Worm (Caenorhabditis elegans) whole organism, L1 larva: ENCODE results near the gene F54E7.6.
A peak's percentile ranks its signal among the peaks of the same experiment; 100 is the strongest.

ENCODE experiments used
- C16A3.4 ChIP-seq: fragments of 150-350 bp; optimal IDR thresholded peaks from 2 replicates; lab custom pipeline; 2014; ENCODE audit warnings: missing biosample characterization, missing genetic modification characterization
- C34B4.2 ChIP-seq: sonication (generic microtip); optimal IDR thresholded peaks from 2 replicates; lab custom pipeline; 2017; ENCODE audit warnings: mild to moderate bottlenecking, missing genetic modification characterization, missing compliant biosample characterization
- Y116A8C.19 ChIP-seq: sonication (generic microtip); optimal IDR thresholded peaks from 2 replicates; lab custom pipeline; 2016; ENCODE audit warnings: missing compliant biosample characterization, missing genetic modification characterization, borderline replicate concordance
- alr-1 ChIP-seq: fragments of 200-800 bp; sonication (Bioruptor generic); optimal IDR thresholded peaks from 2 replicates; lab custom pipeline; 2018; ENCODE audit warnings: borderline replicate concordance, mild to moderate bottlenecking, missing genetic modification characterization, missing compliant biosample characterization
- aly-2 ChIP-seq: fragments of 150-350 bp; optimal IDR thresholded peaks from 2 replicates; lab custom pipeline; 2014; ENCODE audit warnings: missing biosample characterization, missing genetic modification characterization
- ama-1 ChIP-seq: fragments of 150-350 bp; optimal IDR thresholded peaks from 2 replicates; lab custom pipeline; 2014
- ceh-8 ChIP-seq: fragments of 200-800 bp; sonication (Bioruptor generic); optimal IDR thresholded peaks from 2 replicates; lab custom pipeline; 2018; ENCODE audit warnings: mild to moderate bottlenecking, missing genetic modification characterization, moderate library complexity, missing compliant biosample characterization
- ceh-88 ChIP-seq: fragments of 200-800 bp; sonication (Bioruptor generic); IDR thresholded peaks from 2 replicates; pipeline ENCODE4 v1.3.6; 2022; ENCODE audit warnings: missing genetic modification characterization, missing compliant biosample characterization
- ceh-90 ChIP-seq: sonication (generic microtip); optimal IDR thresholded peaks from 2 replicates; lab custom pipeline; 2016; ENCODE audit warnings: missing genetic modification characterization, missing compliant biosample characterization
- ces-1 ChIP-seq: fragments of 150-350 bp; optimal IDR thresholded peaks from 2 replicates; lab custom pipeline; 2014; ENCODE audit warnings: missing biosample characterization, missing genetic modification reagents, missing genetic modification characterization
- dpl-1 ChIP-seq, 3 experiments: fragments of 150-350 bp in 2 of 3; sonication (generic microtip) in 1 of 3; optimal IDR thresholded peaks; 2 replicates each; lab custom pipeline; 2014 to 2017; ENCODE audit warnings: missing biosample characterization in 3 of 3, missing genetic modification characterization in 3 of 3, missing genetic modification reagents in 3 of 3
- dsc-1 ChIP-seq: sonication (generic microtip); optimal IDR thresholded peaks from 2 replicates; lab custom pipeline; 2016; ENCODE audit warnings: mild to moderate bottlenecking, missing genetic modification characterization, missing compliant biosample characterization
- efl-1 ChIP-seq, 4 experiments: fragments of 150-350 bp; optimal IDR thresholded peaks in 3 of 4; peaks in 1 of 4; 1 replicate in 1 of 4; 2 replicates in 3 of 4; lab custom pipeline; 2014; ENCODE audit warnings: missing biosample characterization in 2 of 4, missing genetic modification characterization in 2 of 4, missing genetic modification reagents in 2 of 4
- egl-13 ChIP-seq: sonication (generic microtip); optimal IDR thresholded peaks from 2 replicates; lab custom pipeline; 2016; ENCODE audit warnings: missing genotype, missing genetic modification reagents, missing genetic modification characterization, missing compliant biosample characterization
- elt-2 ChIP-seq: sonication (generic microtip); optimal IDR thresholded peaks from 2 replicates; lab custom pipeline; 2016; ENCODE audit warnings: missing genetic modification characterization, mild to moderate bottlenecking, inconsistent platforms, missing compliant biosample characterization, missing genetic modification reagents
- elt-3 ChIP-seq, 6 experiments: fragments of 150-350 bp in 1 of 6; sonication (generic microtip); optimal IDR thresholded peaks; 2 replicates each; lab custom pipeline; 2017 to 2018; ENCODE audit warnings: missing biosample characterization in 6 of 6, missing genetic modification characterization in 6 of 6, inconsistent platforms in 1 of 6
- fkh-10 ChIP-seq: sonication (generic microtip); optimal IDR thresholded peaks from 2 replicates; lab custom pipeline; 2017; ENCODE audit warnings: missing biosample characterization, missing genetic modification reagents, missing genetic modification characterization
- fkh-8 ChIP-seq: sonication (generic microtip); optimal IDR thresholded peaks from 2 replicates; lab custom pipeline; 2016; ENCODE audit warnings: mild to moderate bottlenecking, missing genetic modification characterization, missing compliant biosample characterization
- fos-1 ChIP-seq: fragments of 150-350 bp; optimal IDR thresholded peaks from 2 replicates; lab custom pipeline; 2014; ENCODE audit warnings: missing biosample characterization, missing genetic modification characterization
- hpl-2 ChIP-seq: fragments of 150-350 bp; optimal IDR thresholded peaks from 2 replicates; lab custom pipeline; 2014; ENCODE audit warnings: missing biosample characterization, missing genetic modification reagents, missing genetic modification characterization
- isw-1 ChIP-seq: fragments of 200-800 bp; sonication (Bioruptor generic); IDR thresholded peaks from 2 replicates; pipeline ENCODE4 v1.3.6; 2022; ENCODE audit warnings: missing genetic modification characterization, missing compliant biosample characterization
- lin-13 ChIP-seq: fragments of 150-350 bp; optimal IDR thresholded peaks from 2 replicates; lab custom pipeline; 2014; ENCODE audit warnings: missing biosample characterization, missing genetic modification reagents, missing genetic modification characterization
- lin-14 ChIP-seq: fragments of 200-800 bp; sonication (Bioruptor generic); optimal IDR thresholded peaks from 2 replicates; lab custom pipeline; 2018; ENCODE audit warnings: mild to moderate bottlenecking, missing genetic modification characterization, moderate library complexity, missing compliant biosample characterization
- lir-3 ChIP-seq: sonication (generic microtip); optimal IDR thresholded peaks from 2 replicates; lab custom pipeline; 2016; ENCODE audit warnings: mild to moderate bottlenecking, missing genetic modification characterization, moderate library complexity, missing compliant biosample characterization; ENCODE audit not compliant: poor library complexity
- mab-9 ChIP-seq: fragments of 200-800 bp; sonication (Bioruptor generic); IDR thresholded peaks from 2 replicates; pipeline ENCODE4 v1.3.6; 2022; ENCODE audit warnings: missing genetic modification reagents, missing genetic modification characterization, missing compliant biosample characterization
- mdl-1 ChIP-seq, 2 experiments: fragments of 150-350 bp; optimal IDR thresholded peaks; 2 replicates each; lab custom pipeline; 2014 to 2017; ENCODE audit warnings: missing biosample characterization in 2 of 2, missing genetic modification characterization in 2 of 2, inconsistent platforms in 1 of 2
- mep-1 ChIP-seq: fragments of 150-350 bp; optimal IDR thresholded peaks from 2 replicates; lab custom pipeline; 2014; ENCODE audit warnings: missing biosample characterization, missing genetic modification characterization
- nhr-12 ChIP-seq: sonication (generic microtip); optimal IDR thresholded peaks from 2 replicates; lab custom pipeline; 2017; ENCODE audit warnings: missing biosample characterization, missing genetic modification characterization
- nhr-20 ChIP-seq: sonication (generic microtip); optimal IDR thresholded peaks from 2 replicates; lab custom pipeline; 2016; ENCODE audit warnings: mild to moderate bottlenecking, missing genetic modification characterization, missing compliant biosample characterization
- nhr-237 ChIP-seq: fragments of 150-350 bp; optimal IDR thresholded peaks from 2 replicates; lab custom pipeline; 2014; ENCODE audit warnings: missing biosample characterization, missing genetic modification characterization
- nhr-28 ChIP-seq: fragments of 150-350 bp; optimal IDR thresholded peaks from 2 replicates; lab custom pipeline; 2014; ENCODE audit warnings: missing biosample characterization, missing genetic modification characterization
- nhr-47 ChIP-seq: sonication (generic microtip); optimal IDR thresholded peaks from 2 replicates; lab custom pipeline; 2016; ENCODE audit warnings: mild to moderate bottlenecking, missing genetic modification characterization, moderate library complexity, missing compliant biosample characterization
- nhr-71 ChIP-seq: sonication (generic microtip); optimal IDR thresholded peaks from 2 replicates; lab custom pipeline; 2016; ENCODE audit warnings: mild to moderate bottlenecking, missing genetic modification characterization, moderate library complexity, missing compliant biosample characterization
- nhr-76 ChIP-seq: sonication (generic microtip); optimal IDR thresholded peaks from 2 replicates; lab custom pipeline; 2017; ENCODE audit warnings: missing biosample characterization, missing genetic modification characterization
- nhr-77 ChIP-seq: fragments of 150-350 bp; optimal IDR thresholded peaks from 2 replicates; lab custom pipeline; 2014; ENCODE audit warnings: missing biosample characterization, missing genetic modification characterization
- nhr-85 ChIP-seq: sonication (generic microtip); peaks from one replicate; lab custom pipeline; 2016; ENCODE audit warnings: missing genetic modification characterization, inconsistent platforms, missing compliant biosample characterization
- nhr-90 ChIP-seq: sonication (generic microtip); optimal IDR thresholded peaks from 2 replicates; lab custom pipeline; 2016; ENCODE audit warnings: mild to moderate bottlenecking, missing genetic modification characterization, missing compliant biosample characterization; ENCODE audit not compliant: poor library complexity
- pax-3 ChIP-seq: fragments of 200-800 bp; sonication (Bioruptor generic); optimal IDR thresholded peaks from 2 replicates; lab custom pipeline; 2018; ENCODE audit warnings: mild to moderate bottlenecking, missing genetic modification characterization, moderate library complexity, missing compliant biosample characterization
- pqm-1 ChIP-seq: sonication (generic microtip); optimal IDR thresholded peaks from 3 replicates; lab custom pipeline; 2017; ENCODE audit warnings: missing biosample characterization, missing genetic modification characterization
- rnt-1 ChIP-seq: sonication (generic microtip); optimal IDR thresholded peaks from 2 replicates; lab custom pipeline; 2016; ENCODE audit warnings: mild to moderate bottlenecking, missing genetic modification characterization, moderate library complexity, missing compliant biosample characterization
- unc-130 ChIP-seq: fragments of 150-350 bp; optimal IDR thresholded peaks from 2 replicates; lab custom pipeline; 2017; ENCODE audit warnings: missing biosample characterization, missing genetic modification characterization, inconsistent platforms
- unc-62 ChIP-seq: fragments of 150-350 bp; optimal IDR thresholded peaks from 2 replicates; lab custom pipeline; 2014; ENCODE audit warnings: missing biosample characterization, missing genetic modification reagents, missing genetic modification characterization
- unc-98 ChIP-seq: fragments of 200-800 bp; sonication (Bioruptor generic); IDR thresholded peaks from 2 replicates; pipeline ENCODE4 v1.3.6; 2022; ENCODE audit warnings: missing genetic modification characterization, missing compliant biosample characterization
- vab-15 ChIP-seq: sonication (generic microtip); optimal IDR thresholded peaks from 2 replicates; lab custom pipeline; 2017; ENCODE audit warnings: missing genotype, mild to moderate bottlenecking, missing genetic modification characterization, missing compliant biosample characterization
- xbp-1 ChIP-seq: sonication (generic microtip); optimal IDR thresholded peaks from 2 replicates; lab custom pipeline; 2016; ENCODE audit warnings: missing genetic modification characterization, missing compliant biosample characterization
- zag-1 ChIP-seq: fragments of 150-350 bp; optimal IDR thresholded peaks from 2 replicates; lab custom pipeline; 2014; ENCODE audit warnings: missing biosample characterization, missing genetic modification characterization
- zip-4 ChIP-seq: fragments of 200-800 bp; sonication (Bioruptor generic); optimal IDR thresholded peaks from 2 replicates; lab custom pipeline; 2018; ENCODE audit warnings: mild to moderate bottlenecking, missing genetic modification characterization, moderate library complexity, missing compliant biosample characterization
- ztf-4 ChIP-seq: fragments of 150-350 bp; optimal IDR thresholded peaks from 2 replicates; lab custom pipeline; 2014; ENCODE audit warnings: missing biosample characterization, missing genetic modification characterization

The F54E7.6 gene

ce11 chrIII:5653692-5654105, 7.2 kb downstream of the F54E7.6 start (continued):
- peak; percentile 77 for TF ChIP-seq nhr-47 (tag; lab: Kevin White, UChicago)
- no peak for TF ChIP-seq aly-2
- no peak for TF ChIP-seq zip-4
- peak; percentile 26 for TF ChIP-seq xbp-1 (tag; lab: Kevin White, UChicago)
- no peak for TF ChIP-seq ceh-8 (GFP tag; lab: Kevin White, UChicago)
- peak; percentile 25 to 48 for TF ChIP-seq efl-1 (optimal IDR thresholded peaks at IDR 0.05; lab: Kevin White, UChicago)
- TF ChIP-seq efl-1 (GFP tag; optimal IDR thresholded peaks at IDR 0.05 in 1 of 2; lab: Kevin White, UChicago): peak in 1 of 2 experiments; percentile 93
- TF ChIP-seq, all 84 proteins: peak for 22

ce11 chrIII:5642692-5643091, 18.2 kb downstream of the F54E7.6 start:
- TF ChIP-seq nhr-90 (tag; lab: Kevin White, UChicago) (no peak), ama-1 (lab: Kevin White, UChicago) (no peak), elt-2 (tag; lab: Kevin White, UChicago) (no peak), efl-1 (optimal IDR thresholded peaks at IDR 0.05; lab: Kevin White, UChicago) (no peak), efl-1 (GFP tag; optimal IDR thresholded peaks at IDR 0.05 in 1 of 2; lab: Kevin White, UChicago) (peak in 1 of 2 experiments; percentile 49), nhr-85 (tag; lab: Kevin White, UChicago) (peak; percentile 46), nhr-71 (tag; lab: Kevin White, UChicago) (peak; percentile 21), dsc-1 (tag; lab: Kevin White, UChicago) (peak; percentile 19), egl-13 (tag; lab: Kevin White, UChicago) (no peak), nhr-20 (tag; lab: Kevin White, UChicago) (no peak), vab-15 (tag; lab: Kevin White, UChicago) (no peak), ceh-88 (no peak), fos-1 (no peak), ceh-8 (GFP tag; lab: Kevin White, UChicago) (peak; percentile 2), nhr-237 (tag; lab: Kevin White, UChicago) (no peak), lin-14 (GFP tag; lab: Kevin White, UChicago) (peak; percentile 5), zag-1 (no peak), Y116A8C.19 (tag; lab: Kevin White, UChicago) (no peak), fkh-8 (tag; lab: Kevin White, UChicago) (peak; percentile 56), nhr-28 (no peak), ces-1 (GFP tag; lab: Kevin White, UChicago) (no peak), elt-3 (tag; optimal IDR thresholded peaks at IDR 0.05; lab: Kevin White, UChicago) (no peak), C16A3.4 (tag; lab: Kevin White, UChicago) (no peak), mdl-1 (tag; optimal IDR thresholded peaks at IDR 0.05; lab: Kevin White, UChicago) (no peak), mep-1 (tag; lab: Kevin White, UChicago) (no peak), dpl-1 (GFP tag; optimal IDR thresholded peaks at IDR 0.05; lab: Kevin White, UChicago) (no peak), zip-4 (no peak)

DNA sequence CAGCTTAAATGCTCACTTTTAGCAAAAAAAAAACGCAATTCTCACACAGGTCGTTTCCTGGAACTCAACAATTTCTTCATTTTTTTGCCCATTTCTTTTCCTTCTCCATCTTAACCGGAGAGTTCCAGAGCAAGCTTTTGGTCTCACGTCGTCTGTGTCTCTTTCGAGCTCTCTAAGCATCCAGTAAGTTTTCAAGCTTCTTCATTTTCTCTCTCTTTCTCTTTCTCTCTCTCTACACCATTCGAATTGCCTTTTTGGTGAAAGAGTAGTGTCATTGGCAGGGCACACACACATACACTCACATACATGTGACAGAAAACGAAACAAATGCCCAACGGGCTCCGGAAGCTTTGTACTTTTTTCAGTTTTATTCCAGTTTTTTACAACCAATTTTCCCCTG, 21.0 kb downstream of the F54E7.6 start:
- no peak for TF ChIP-seq C16A3.4 (tag; lab: Kevin White, UChicago)
- no peak for TF ChIP-seq hpl-2
- TF ChIP-seq nhr-12: no peak
- TF ChIP-seq nhr-76: no peak
- no peak for TF ChIP-seq C34B4.2
- TF ChIP-seq ztf-4: no peak
- TF ChIP-seq pax-3 (tag; lab: Kevin White, UChicago): no peak
- TF ChIP-seq unc-98: no peak
- TF ChIP-seq nhr-85 (tag; lab: Kevin White, UChicago): no peak
- TF ChIP-seq alr-1 (tag; lab: Kevin White, UChicago): no peak
- TF ChIP-seq unc-130 (tag; lab: Kevin White, UChicago): no peak
- TF ChIP-seq unc-62: no peak
- TF ChIP-seq fkh-10 (GFP tag; lab: Kevin White, UChicago): peak; percentile 8
- TF ChIP-seq nhr-77 (tag; lab: Kevin White, UChicago): no peak
- TF ChIP-seq lir-3: peak; percentile 2
- TF ChIP-seq elt-3 (tag; optimal IDR thresholded peaks at IDR 0.05; lab: Kevin White, UChicago): no peak
- TF ChIP-seq elt-2 (tag; lab: Kevin White, UChicago): no peak
- peak; percentile 27 for TF ChIP-seq isw-1 (GFP tag; lab: Robert Waterston, UW)
- peak; percentile 16 for TF ChIP-seq rnt-1
- TF ChIP-seq zip-4: no peak
- TF ChIP-seq pqm-1 (tag; lab: Kevin White, UChicago): no peak
- no peak for TF ChIP-seq mab-9 (GFP tag; lab: Robert Waterston, UW)
- no peak for TF ChIP-seq ceh-90 (tag; lab: Kevin White, UChicago)
- peak; percentile 2 for TF ChIP-seq lin-13 (GFP tag; lab: Kevin White, UChicago)
- TF ChIP-seq xbp-1 (tag; lab: Kevin White, UChicago): peak; percentile 28
- TF ChIP-seq lin-14 (GFP tag; lab: Kevin White, UChicago): peak; percentile 86
